Worm (Caenorhabditis elegans) whole organism, L4 larva: Measurements from ENCODE around the gene Y17G7B.18.

ENCODE experiments used
- F49E8.2 ChIP-seq: sonication (generic microtip); optimal IDR thresholded peaks from 2 replicates; lab custom pipeline; 2016; ENCODE audit warnings: missing compliant biosample characterization, mild to moderate bottlenecking, missing genetic modification characterization, borderline replicate concordance
- ZK337.2 ChIP-seq: fragments of 200-800 bp; sonication (Bioruptor generic); IDR thresholded peaks from 2 replicates; pipeline ENCODE4 v1.3.6; 2022; ENCODE audit warnings: missing genetic modification reagents, missing genetic modification characterization, missing compliant biosample characterization
- ZK546.5 ChIP-seq, 2 experiments: sonication (generic microtip); optimal IDR thresholded peaks; 2 replicates each; lab custom pipeline; 2017; ENCODE audit warnings: missing biosample characterization in 2 of 2, missing genetic modification characterization in 2 of 2
- attf-4 ChIP-seq: sonication (generic microtip); optimal IDR thresholded peaks from 3 replicates; lab custom pipeline; 2017; ENCODE audit warnings: missing biosample characterization, missing genetic modification characterization
- fkh-10 ChIP-seq: fragments of 150-350 bp; optimal IDR thresholded peaks from 2 replicates; lab custom pipeline; 2014; ENCODE audit warnings: missing biosample characterization, missing genetic modification reagents, missing genetic modification characterization
- fos-1 ChIP-seq: fragments of 150-350 bp; optimal IDR thresholded peaks from 2 replicates; lab custom pipeline; 2014; ENCODE audit warnings: missing biosample characterization, missing genetic modification characterization
- pqm-1 ChIP-seq: sonication (generic microtip); optimal IDR thresholded peaks from 2 replicates; lab custom pipeline; 2017; ENCODE audit warnings: missing biosample characterization, missing genetic modification characterization
- unc-62 ChIP-seq, 3 experiments: fragments of 150-350 bp in 1 of 3; sonication (generic microtip); optimal IDR thresholded peaks in 2 of 3; peaks in 1 of 3; 1 replicate in 1 of 3; 2 replicates in 2 of 3; lab custom pipeline; 2014 to 2017; ENCODE audit warnings: missing biosample characterization in 3 of 3, missing genetic modification characterization in 3 of 3, missing genetic modification reagents in 3 of 3, missing genotype in 1 of 3
- ztf-11 ChIP-seq: fragments of 150-350 bp; optimal IDR thresholded peaks from 2 replicates; lab custom pipeline; 2014; ENCODE audit warnings: missing biosample characterization, missing genetic modification characterization

DNA sequence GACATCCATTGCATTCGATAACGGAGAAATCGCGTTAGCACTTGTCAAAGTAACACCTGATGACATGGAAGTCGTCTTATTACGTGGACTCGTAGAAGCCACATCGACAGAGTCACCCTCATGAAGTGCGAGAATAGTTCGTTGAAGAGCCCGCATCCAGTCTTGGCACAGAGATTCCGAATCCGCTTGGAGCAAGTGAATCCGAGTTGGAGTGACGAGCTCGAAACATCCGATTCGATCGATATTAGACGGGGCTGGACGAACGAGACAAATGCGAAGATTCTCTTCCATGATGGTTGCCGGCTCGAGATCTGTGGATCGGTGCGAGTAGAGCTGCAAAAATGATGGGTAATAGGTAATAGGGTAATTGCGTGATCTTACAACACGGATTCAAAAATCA is 30.4 kb downstream of the Y17G7B.18 start:
- TF ChIP-seq fos-1 (tag; lab: Kevin White, UChicago) (no peak), ZK337.2 (no peak), fkh-10 (no peak), attf-4 (no peak), ztf-11 (tag; lab: Kevin White, UChicago) (no peak), F49E8.2 (tag; lab: Kevin White, UChicago) (no peak), ZK546.5 (tag; optimal IDR thresholded peaks at IDR 0.05; lab: Kevin White, UChicago) (no peak), unc-62 (GFP tag; optimal IDR thresholded peaks at IDR 0.05 in 1 of 2; lab: Kevin White, UChicago) (peak in 1 of 2 experiments; percentile 98), unc-62 (tag; optimal IDR thresholded peaks at IDR 0.05; lab: Kevin White, UChicago) (no peak), pqm-1 (tag; lab: Kevin White, UChicago) (no peak)
